Fruit fly (Drosophila melanogaster) whole organism, embryonic: ENCODE data around the gene CG13367.

Source experiments
- Abd-B ChIP-seq: fragments of 200-800 bp; sonication (Bioruptor generic); optimal IDR thresholded peaks from 2 replicates; lab custom pipeline; 2018; ENCODE audit warnings: missing biosample characterization, mild to moderate bottlenecking, missing genetic modification characterization, moderate library complexity
- Atf-2 ChIP-seq: fragments of 200-800 bp; sonication (Bioruptor generic); optimal IDR thresholded peaks from 2 replicates; lab custom pipeline; 2016; ENCODE audit warnings: missing biosample characterization, missing genetic modification characterization
- CG1233 ChIP-seq: fragments of 200-800 bp; sonication (Bioruptor generic); optimal IDR thresholded peaks from 4 replicates; lab custom pipeline; 2018; ENCODE audit warnings: missing biosample characterization, mild to moderate bottlenecking, missing genetic modification characterization
- CG12942 ChIP-seq: fragments of 200-800 bp; sonication (Bioruptor generic); optimal IDR thresholded peaks from 3 replicates; lab custom pipeline; 2016; ENCODE audit warnings: missing biosample characterization, missing genetic modification characterization
- CG13424 ChIP-seq: fragments of 200-800 bp; sonication (Bioruptor generic); optimal IDR thresholded peaks from 2 replicates; lab custom pipeline; 2019; ENCODE audit warnings: missing biosample characterization, mild to moderate bottlenecking, missing genetic modification characterization, moderate library complexity
- CG13624 ChIP-seq: fragments of 200-800 bp; sonication (Bioruptor generic); optimal IDR thresholded peaks from 2 replicates; lab custom pipeline; 2016; ENCODE audit warnings: missing biosample characterization, missing genetic modification characterization
- CG15073 ChIP-seq: fragments of 200-800 bp; sonication (Bioruptor generic); optimal IDR thresholded peaks from 2 replicates; lab custom pipeline; 2016; ENCODE audit warnings: missing biosample characterization, missing genetic modification characterization
- CG15601 ChIP-seq: fragments of 200-800 bp; sonication (Bioruptor generic); optimal IDR thresholded peaks from 3 replicates; lab custom pipeline; 2019; ENCODE audit warnings: missing biosample characterization, mild to moderate bottlenecking, missing genetic modification characterization, moderate library complexity
- CG16813 ChIP-seq: fragments of 200-800 bp; sonication (Bioruptor generic); IDR thresholded peaks from 3 replicates; pipeline ENCODE4 v1.3.6; 2022; ENCODE audit warnings: missing biosample characterization, missing genetic modification characterization; ENCODE audit not compliant: partially characterized antibody
- CG30403 ChIP-seq: fragments of 200-800 bp; sonication (Bioruptor generic); optimal IDR thresholded peaks from 3 replicates; lab custom pipeline; 2016; ENCODE audit warnings: missing biosample characterization, missing genetic modification characterization
- CG30431 ChIP-seq: fragments of 200-800 bp; sonication (Bioruptor generic); optimal IDR thresholded peaks from 2 replicates; lab custom pipeline; 2017; ENCODE audit warnings: missing biosample characterization, missing genetic modification characterization
- CG31388 ChIP-seq: fragments of 200-800 bp; sonication (Bioruptor generic); optimal IDR thresholded peaks from 2 replicates; lab custom pipeline; 2016; ENCODE audit warnings: missing biosample characterization, missing genetic modification characterization
- CG3163 ChIP-seq: fragments of 200-800 bp; sonication (Bioruptor generic); optimal IDR thresholded peaks from 3 replicates; lab custom pipeline; 2016; ENCODE audit warnings: missing biosample characterization, missing genetic modification characterization
- CG33213 ChIP-seq: fragments of 200-800 bp; sonication (Bioruptor generic); optimal IDR thresholded peaks from 3 replicates; lab custom pipeline; 2016; ENCODE audit warnings: missing biosample characterization, missing genetic modification characterization
- CG34376 ChIP-seq: fragments of 200-800 bp; sonication (Bioruptor generic); optimal IDR thresholded peaks from 2 replicates; lab custom pipeline; 2018; ENCODE audit warnings: missing biosample characterization, mild to moderate bottlenecking, missing genetic modification characterization
- CG3995 ChIP-seq: fragments of 200-800 bp; sonication (Bioruptor generic); optimal IDR thresholded peaks from 3 replicates; lab custom pipeline; 2016; ENCODE audit warnings: missing biosample characterization, missing genetic modification characterization
- CG6689 ChIP-seq: fragments of 200-800 bp; sonication (Bioruptor generic); IDR thresholded peaks from 2 replicates; pipeline ENCODE4 v1.3.6; 2022; ENCODE audit warnings: missing biosample characterization, missing genetic modification characterization
- CG6854 ChIP-seq: fragments of 200-800 bp; sonication (Bioruptor generic); optimal IDR thresholded peaks from 3 replicates; lab custom pipeline; 2017; ENCODE audit warnings: missing biosample characterization, mild to moderate bottlenecking, missing genetic modification characterization
- CG7271 ChIP-seq: fragments of 200-800 bp; sonication (Bioruptor generic); optimal IDR thresholded peaks from 2 replicates; lab custom pipeline; 2018; ENCODE audit warnings: missing biosample characterization, mild to moderate bottlenecking, missing genetic modification characterization, moderate library complexity
- CG8281 ChIP-seq: fragments of 200-800 bp; sonication (Bioruptor generic); optimal IDR thresholded peaks from 2 replicates; lab custom pipeline; 2018; ENCODE audit warnings: missing biosample characterization, mild to moderate bottlenecking, missing genetic modification characterization, moderate library complexity
- Dip3 ChIP-seq: fragments of 200-800 bp; sonication (Bioruptor generic); optimal IDR thresholded peaks from 3 replicates; lab custom pipeline; 2016; ENCODE audit warnings: missing biosample characterization, missing genetic modification characterization
- Dp ChIP-seq: fragments of 200-800 bp; sonication (Bioruptor generic); optimal IDR thresholded peaks from 2 replicates; lab custom pipeline; 2018; ENCODE audit warnings: missing biosample characterization, mild to moderate bottlenecking, missing genetic modification characterization, moderate library complexity
- Hr78 ChIP-seq, 2 experiments: fragments of 200-800 bp in 1 of 2; fragments of >200 bp in 1 of 2; sonication (Bioruptor generic) in 1 of 2; optimal IDR thresholded peaks; 2 replicates each; lab custom pipeline; 2017 to 2019; ENCODE audit warnings: missing biosample characterization in 2 of 2, missing genetic modification characterization in 2 of 2, mild to moderate bottlenecking in 1 of 2, moderate library complexity in 1 of 2
- Lim3 ChIP-seq: fragments of 200-800 bp; sonication (Bioruptor generic); IDR thresholded peaks from 2 replicates; pipeline ENCODE4 v1.3.6; 2022; ENCODE audit warnings: missing biosample characterization, missing genetic modification characterization
- NC2β ChIP-seq: fragments of 200-800 bp; sonication (Bioruptor generic); optimal IDR thresholded peaks from 2 replicates; lab custom pipeline; 2016; ENCODE audit warnings: missing biosample characterization, missing genetic modification characterization
- NFAT ChIP-seq: fragments of 200-800 bp; sonication (Bioruptor generic); IDR thresholded peaks from 2 replicates; pipeline ENCODE4 v1.3.6; 2022; ENCODE audit warnings: missing biosample characterization, missing genetic modification characterization
- Nf-YC ChIP-seq: fragments of 200-800 bp; optimal IDR thresholded peaks from 3 replicates; lab custom pipeline; 2019; ENCODE audit warnings: missing biosample characterization, mild to moderate bottlenecking, missing genetic modification characterization, moderate library complexity
- Rx ChIP-seq: fragments of 200-800 bp; sonication (Bioruptor generic); IDR thresholded peaks from 2 replicates; pipeline ENCODE4 v1.3.6; 2022; ENCODE audit warnings: missing biosample characterization, missing genetic modification characterization
- Sox102F ChIP-seq: fragments of 200-800 bp; sonication (Bioruptor generic); optimal IDR thresholded peaks from 2 replicates; lab custom pipeline; 2018; ENCODE audit warnings: missing biosample characterization, mild to moderate bottlenecking, missing genetic modification characterization, moderate library complexity
- ab ChIP-seq: fragments of 200-800 bp; sonication (Bioruptor generic); optimal IDR thresholded peaks from 2 replicates; lab custom pipeline; 2016; ENCODE audit warnings: missing biosample characterization, missing genetic modification characterization
- danr ChIP-seq: fragments of 200-800 bp; sonication (Bioruptor generic); IDR thresholded peaks from 2 replicates; pipeline ENCODE4 v1.3.6; 2022; ENCODE audit warnings: missing biosample characterization, missing genetic modification characterization
- eyg ChIP-seq: fragments of 200-800 bp; sonication (Bioruptor generic); optimal IDR thresholded peaks from 3 replicates; lab custom pipeline; 2016; ENCODE audit warnings: missing biosample characterization, missing genetic modification characterization
- gsb ChIP-seq: fragments of 200-800 bp; sonication (Bioruptor generic); IDR thresholded peaks from 2 replicates; pipeline ENCODE4 v1.3.6; 2022; ENCODE audit warnings: missing biosample characterization, missing genetic modification characterization
- h ChIP-seq: fragments of >200 bp; optimal IDR thresholded peaks from 2 replicates; lab custom pipeline; 2017
- hkb ChIP-seq, 2 experiments: fragments of 200-800 bp in 1 of 2; fragments of >200 bp in 1 of 2; sonication (Bioruptor generic) in 1 of 2; IDR thresholded peaks in 1 of 2; optimal IDR thresholded peaks in 1 of 2; 2 replicates each; pipeline versions ENCODE4 v1.3.6 to Lab custom; 2017 to 2022; ENCODE audit warnings: missing biosample characterization in 1 of 2, missing genetic modification characterization in 1 of 2
- jigr1 ChIP-seq: fragments of 200-800 bp; sonication (Bioruptor generic); IDR thresholded peaks from 3 replicates; pipeline ENCODE4 v1.3.6; 2022; ENCODE audit warnings: missing biosample characterization, missing genetic modification characterization
- kah ChIP-seq: fragments of 200-800 bp; sonication (Bioruptor generic); optimal IDR thresholded peaks from 2 replicates; lab custom pipeline; 2018; ENCODE audit warnings: missing biosample characterization, mild to moderate bottlenecking, missing genetic modification characterization
- kay ChIP-seq: fragments of 200-800 bp; sonication (Bioruptor generic); optimal IDR thresholded peaks from 2 replicates; lab custom pipeline; 2016; ENCODE audit warnings: missing biosample characterization, missing genetic modification characterization
- lov ChIP-seq, 2 experiments: fragments of 200-800 bp in 1 of 2; fragments of >200 bp in 1 of 2; sonication (Bioruptor generic) in 1 of 2; IDR thresholded peaks in 1 of 2; optimal IDR thresholded peaks in 1 of 2; 2 replicates in 1 of 2; 3 replicates in 1 of 2; pipeline versions ENCODE4 v1.3.6 to Lab custom; 2017 to 2022; ENCODE audit warnings: missing biosample characterization in 1 of 2, missing genetic modification characterization in 1 of 2
- nom ChIP-seq: fragments of 200-800 bp; sonication (Bioruptor generic); optimal IDR thresholded peaks from 2 replicates; lab custom pipeline; 2017; ENCODE audit warnings: missing biosample characterization, missing genetic modification characterization, mild to moderate bottlenecking, moderate library complexity, missing genetic modification reagents
- oc ChIP-seq: fragments of 200-800 bp; sonication (Bioruptor generic); optimal IDR thresholded peaks from 2 replicates; lab custom pipeline; 2018; ENCODE audit warnings: missing biosample characterization, mild to moderate bottlenecking, missing genetic modification characterization, moderate library complexity
- otp ChIP-seq: fragments of 200-800 bp; sonication (Bioruptor generic); IDR thresholded peaks from 3 replicates; pipeline ENCODE4, ENCODE4 v1.3.6; 2022; ENCODE audit warnings: missing biosample characterization, missing genetic modification characterization
- prd ChIP-seq, 3 experiments: fragments of >200 bp in 2 of 3; fragments of 200-800 bp in 1 of 3; sonication (Bioruptor generic) in 1 of 3; optimal IDR thresholded peaks in 2 of 3; IDR thresholded peaks in 1 of 3; 2 replicates in 2 of 3; 3 replicates in 1 of 3; pipeline versions ENCODE4 v1.3.6 to Lab custom; 2017 to 2022; ENCODE audit warnings: missing biosample characterization in 1 of 3, missing genetic modification characterization in 1 of 3
- sens ChIP-seq: fragments of 200-800 bp; sonication (Bioruptor generic); peaks from one replicate; lab custom pipeline; 2016; ENCODE audit warnings: missing biosample characterization, missing genetic modification characterization
- slou ChIP-seq: fragments of 200-800 bp; sonication (Bioruptor generic); optimal IDR thresholded peaks from 3 replicates; lab custom pipeline; 2016; ENCODE audit warnings: missing biosample characterization, missing genetic modification characterization
- sr ChIP-seq: fragments of 200-800 bp; sonication (Bioruptor generic); IDR thresholded peaks from 3 replicates; pipeline ENCODE4 v1.3.6; 2022; ENCODE audit warnings: missing biosample characterization, missing genetic modification characterization
- ssp ChIP-seq: fragments of 200-800 bp; sonication (Bioruptor generic); IDR thresholded peaks from 2 replicates; pipeline ENCODE4 v1.3.6; 2022; ENCODE audit warnings: missing biosample characterization, missing genetic modification characterization
- tna ChIP-seq: fragments of 200-800 bp; sonication (Bioruptor generic); IDR thresholded peaks from 2 replicates; pipeline ENCODE4 v1.3.6; 2022; ENCODE audit warnings: missing biosample characterization, missing genetic modification characterization; ENCODE audit not compliant: partially characterized antibody
- zen2 ChIP-seq: fragments of 200-800 bp; sonication (Bioruptor generic); IDR thresholded peaks from 3 replicates; pipeline ENCODE4 v1.3.6; 2022; ENCODE audit warnings: missing biosample characterization, missing genetic modification characterization; ENCODE audit not compliant: partially characterized antibody

Gene CG13367

dm6 chrX:629239-629821 lies 15.2 kb upstream of the CG13367 start, which contains the start of the genes RpL36 and Mybbp1A (continued):
- TF ChIP-seq ab (GFP tag; lab: Kevin White, UChicago) (no peak), CG15073 (GFP tag; lab: Kevin White, UChicago) (no peak), CG33213 (GFP tag; lab: Kevin White, UChicago) (peak; percentile 82), CG6689 (GFP tag; lab: Robert Waterston, UW) (peak; percentile 48; the same call in 1 of the 2 replicates), nom (GFP tag; lab: Kevin White, UChicago) (peak; percentile 82), CG13624 (peak; percentile 86), Dip3 (peak; percentile 59), hkb (optimal IDR thresholded peaks at IDR 0.05; lab: Kevin White, UChicago) (peak; percentile 78), hkb (GFP tag; IDR thresholded peaks at IDR 0.05; lab: Robert Waterston, UW) (0 out of 2 replicates have a peak, but pooled peaks have one; percentile 44), CG7271 (tag; lab: Kevin White, UChicago) (peak; percentile 68), eyg (GFP tag; lab: Kevin White, UChicago) (peak; percentile 77), Dp (peak; percentile 75), otp (GFP tag; lab: Robert Waterston, UW) (peak; percentile 66), CG15601 (tag; lab: Kevin White, UChicago) (peak; percentile 70), kah (GFP tag; lab: Kevin White, UChicago) (peak; percentile 45), CG3995 (GFP tag; lab: Kevin White, UChicago) (peak; percentile 85), Nf-YC (tag; lab: Kevin White, UChicago) (peak; percentile 41), sens (GFP tag; lab: Kevin White, UChicago) (peak; percentile 93), Hr78 (GFP tag; optimal IDR thresholded peaks at IDR 0.05; lab: Kevin White, UChicago) (no peak), CG6854 (peak; percentile 66), CG8281 (tag; lab: Kevin White, UChicago) (no peak), ssp (GFP tag; lab: Robert Waterston, UW) (peak; percentile 50), CG16813 (GFP tag; lab: Robert Waterston, UW) (peak; percentile 92), Lim3 (GFP tag; lab: Robert Waterston, UW) (no peak), kay (GFP tag; lab: Kevin White, UChicago) (no peak), CG3163 (GFP tag; lab: Kevin White, UChicago) (peak; percentile 79), CG12942 (peak; percentile 52), CG31388 (GFP tag; lab: Kevin White, UChicago) (no peak), CG13424 (peak; percentile 34), danr (GFP tag; lab: Robert Waterston, UW) (no peak), CG34376 (peak; percentile 84), prd (optimal IDR thresholded peaks at IDR 0.05; lab: Kevin White, UChicago) (no peak), prd (GFP tag; IDR thresholded peaks at IDR 0.05; lab: Robert Waterston, UW) (peak; percentile 60), sr (GFP tag; lab: Robert Waterston, UW) (peak; percentile 74; the same call in 2 of the 3 replicates), NC2β (GFP tag; lab: Kevin White, UChicago) (peak; percentile 95), Abd-B (GFP tag; lab: Kevin White, UChicago) (no peak), lov (optimal IDR thresholded peaks at IDR 0.05; lab: Kevin White, UChicago) (no peak), lov (GFP tag; IDR thresholded peaks at IDR 0.05; lab: Robert Waterston, UW) (peak; percentile 77; the same call in 1 of the 3 replicates), Atf-2 (peak; percentile 46), tna (GFP tag; lab: Robert Waterston, UW) (peak; percentile 86), CG30431 (GFP tag; lab: Kevin White, UChicago) (no peak), CG1233 (GFP tag; lab: Kevin White, UChicago) (peak; percentile 67), CG30403 (GFP tag; lab: Kevin White, UChicago) (peak; percentile 72), NFAT (GFP tag; lab: Robert Waterston, UW) (peak; percentile 71), gsb (peak; percentile 24; the same call in 1 of the 2 replicates), jigr1 (no peak), slou (peak; percentile 66), Sox102F (GFP tag; lab: Kevin White, UChicago) (no peak), Rx (GFP tag; lab: Robert Waterston, UW) (peak; percentile 64), oc (tag; lab: Kevin White, UChicago) (no peak), zen2 (GFP tag; lab: Robert Waterston, UW) (peak; percentile 80), h (lab: Kevin White, UChicago) (no peak)
